Fruit fly (Drosophila melanogaster): Measurements from ENCODE around the gene CG9775.

Gene CG9775

DNA sequence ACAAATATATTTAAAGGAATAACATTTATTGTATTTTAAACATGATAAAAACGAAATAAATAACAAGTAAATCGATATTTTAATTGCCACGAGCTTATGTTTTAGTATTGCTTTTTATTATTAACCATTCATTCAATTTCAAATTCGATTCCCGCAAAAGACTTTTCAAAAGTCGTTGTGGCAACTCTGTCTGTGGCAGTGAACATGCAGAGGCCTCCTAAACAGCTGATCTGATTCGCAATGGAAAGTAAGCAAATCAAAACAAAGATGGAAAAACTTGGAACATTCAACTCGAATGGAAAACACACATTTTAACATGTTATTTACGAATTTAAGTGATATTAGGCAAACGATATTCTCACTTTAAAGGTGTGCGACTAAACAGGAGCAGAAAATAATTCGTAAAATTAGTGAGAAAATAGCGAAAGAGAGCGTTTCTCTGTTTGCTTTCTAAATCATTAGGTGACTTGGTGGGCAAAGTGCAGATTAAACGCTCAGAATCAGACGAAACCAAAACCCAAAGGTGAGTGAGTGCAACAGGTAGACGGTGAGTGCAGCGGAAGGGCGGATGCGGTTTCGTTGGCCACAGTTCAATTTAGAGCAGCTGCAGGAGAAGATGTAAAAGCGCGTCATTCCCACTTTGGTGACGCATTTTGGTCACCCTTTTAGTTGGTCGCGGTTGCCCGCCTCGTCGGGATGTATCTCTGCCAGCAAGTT, 13.1 kb upstream of the CG9775 start, which contains the start of gene spartin:
TSS of gene spartin (plus strand) at position 244 of the 717 bp plus-strand sequence.
- TF ChIP-seq toe (GFP tag; optimal IDR thresholded peaks at IDR 0.05) (peak; percentile 52), pad (GFP tag; optimal IDR thresholded peaks at IDR 0.05) (no peak), cic (GFP tag; optimal IDR thresholded peaks at IDR 0.05) (peak; percentile 45), Crg-1 (GFP tag; optimal IDR thresholded peaks at IDR 0.05) (no peak), CG7045 (GFP tag; optimal IDR thresholded peaks at IDR 0.05) (no peak), cnc (optimal IDR thresholded peaks at IDR 0.05) (no peak), Hr96 (GFP tag; optimal IDR thresholded peaks at IDR 0.05) (no peak), Mnt (GFP tag; optimal IDR thresholded peaks at IDR 0.05) (peak; percentile 37), CG33017 (tag; optimal IDR thresholded peaks at IDR 0.05) (peak; percentile 42), CG12768 (GFP tag; optimal IDR thresholded peaks at IDR 0.05) (peak; percentile 90), CG14711 (tag; optimal IDR thresholded peaks at IDR 0.05) (peak; percentile 98), Clk (GFP tag; optimal IDR thresholded peaks at IDR 0.05) (no peak), tj (GFP tag; optimal IDR thresholded peaks at IDR 0.05) (no peak), CG1620 (GFP tag; optimal IDR thresholded peaks at IDR 0.05) (peak; percentile 41), ovo (GFP tag; optimal IDR thresholded peaks at IDR 0.05) (no peak), CG11617 (GFP tag; optimal IDR thresholded peaks at IDR 0.05) (peak; percentile 56), bab1 (GFP tag; optimal IDR thresholded peaks at IDR 0.05) (peak; percentile 37), CG7101 (tag; optimal IDR thresholded peaks at IDR 0.05) (peak; percentile 25), CG5204 (GFP tag; optimal IDR thresholded peaks at IDR 0.05) (no peak), kay (GFP tag; ENCODE audit: borderline replicate concordance) (peak; percentile 97)

DNA sequence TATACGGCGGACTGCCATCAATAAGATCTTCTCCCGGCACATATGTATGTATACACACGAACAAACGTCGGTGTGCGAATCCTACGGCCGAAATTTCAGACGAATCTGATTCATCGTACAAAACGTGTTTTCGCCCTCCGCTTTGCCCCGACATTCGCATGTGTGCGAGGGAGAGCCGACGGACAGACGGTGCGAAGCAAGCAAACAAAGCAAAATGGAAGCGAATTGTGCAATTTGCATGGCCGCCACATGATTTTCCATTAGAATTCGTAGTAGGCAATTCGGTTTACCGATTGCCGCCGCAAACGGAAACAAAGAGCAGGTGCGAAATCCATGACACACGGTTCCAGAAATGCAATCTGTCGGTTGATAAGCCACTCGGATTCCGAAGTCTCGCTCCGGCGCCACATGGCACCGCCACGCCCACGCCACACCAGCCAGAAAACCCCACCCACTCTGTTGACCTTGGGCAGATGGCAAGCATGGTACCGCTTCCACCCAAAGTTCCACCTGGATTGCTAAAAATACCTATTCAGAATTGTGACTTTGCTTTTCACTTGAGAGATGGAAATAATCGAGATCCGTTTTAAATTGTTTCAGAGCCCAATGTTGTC, 8.3 kb upstream of the CG9775 start:
- TF ChIP-seq Clk (GFP tag; optimal IDR thresholded peaks at IDR 0.05) (no peak), CG12768 (GFP tag; optimal IDR thresholded peaks at IDR 0.05) (no peak), CG11617 (GFP tag; optimal IDR thresholded peaks at IDR 0.05) (no peak), CG14711 (tag; optimal IDR thresholded peaks at IDR 0.05) (no peak), bab1 (GFP tag; optimal IDR thresholded peaks at IDR 0.05) (no peak), cic (GFP tag; optimal IDR thresholded peaks at IDR 0.05) (peak; percentile 40), ovo (GFP tag; optimal IDR thresholded peaks at IDR 0.05) (no peak), CG7045 (GFP tag; optimal IDR thresholded peaks at IDR 0.05) (no peak), pad (GFP tag; optimal IDR thresholded peaks at IDR 0.05) (no peak), toe (GFP tag; optimal IDR thresholded peaks at IDR 0.05) (no peak), CG33017 (tag; optimal IDR thresholded peaks at IDR 0.05) (no peak), Mnt (GFP tag; optimal IDR thresholded peaks at IDR 0.05) (peak; percentile 86), Hr96 (GFP tag; optimal IDR thresholded peaks at IDR 0.05) (no peak), CG7101 (tag; optimal IDR thresholded peaks at IDR 0.05) (no peak), CG5204 (GFP tag; optimal IDR thresholded peaks at IDR 0.05) (no peak), Crg-1 (GFP tag; optimal IDR thresholded peaks at IDR 0.05) (no peak), kay (GFP tag; ENCODE audit: borderline replicate concordance) (peak; percentile 40), tj (GFP tag; optimal IDR thresholded peaks at IDR 0.05) (peak; percentile 5), CG1620 (GFP tag; optimal IDR thresholded peaks at IDR 0.05) (no peak), cnc (optimal IDR thresholded peaks at IDR 0.05) (no peak)

DNA sequence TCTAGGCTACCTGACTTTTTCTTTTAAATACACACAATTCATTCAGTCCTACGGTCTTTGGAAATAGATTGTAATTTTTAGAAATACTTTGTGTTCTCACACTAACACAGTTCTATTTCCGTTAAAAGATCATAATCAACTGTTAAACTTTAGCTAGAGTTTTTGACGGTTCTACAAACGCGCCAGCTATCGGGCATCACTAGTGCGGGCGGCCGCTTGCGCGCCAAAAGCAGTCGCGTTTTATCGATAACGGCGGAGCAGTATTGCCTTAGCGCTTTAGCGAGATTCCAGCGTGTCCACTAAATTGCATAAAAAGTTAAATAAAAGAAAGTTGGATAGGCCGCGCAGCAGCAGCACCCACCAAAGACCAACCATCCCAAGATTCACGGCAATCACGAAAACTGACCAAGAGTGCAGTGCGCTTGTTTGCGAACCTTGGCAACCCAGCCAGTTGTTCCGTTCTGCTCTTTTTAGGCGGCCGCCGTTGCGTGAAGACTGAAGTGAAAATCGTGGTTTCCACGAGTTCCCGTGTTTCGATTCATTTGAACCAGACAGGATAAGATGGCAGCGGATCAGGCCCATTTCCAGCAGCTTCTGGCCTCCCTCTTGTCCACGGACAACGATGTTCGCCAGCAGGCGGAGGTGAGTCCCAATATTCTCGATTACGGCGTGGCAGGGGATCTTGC, 7.6 kb upstream of the CG9775 start, which contains the start of gene Karybeta3:
TSS of gene Karybeta3 (plus strand) at position 51 of the 686 bp plus-strand sequence.
- peak; percentile 86 for TF ChIP-seq Hr96 (GFP tag; optimal IDR thresholded peaks at IDR 0.05)
- peak; percentile 87 for TF ChIP-seq CG12768 (GFP tag; optimal IDR thresholded peaks at IDR 0.05)
- TF ChIP-seq tj (GFP tag; optimal IDR thresholded peaks at IDR 0.05) = peak; percentile 57
- TF ChIP-seq Crg-1 (GFP tag; optimal IDR thresholded peaks at IDR 0.05) = peak; percentile 83
- TF ChIP-seq CG33017 (tag; optimal IDR thresholded peaks at IDR 0.05) = peak; percentile 80
- peak; percentile 99 for TF ChIP-seq CG14711 (tag; optimal IDR thresholded peaks at IDR 0.05)
- TF ChIP-seq CG7045 (GFP tag; optimal IDR thresholded peaks at IDR 0.05) = peak; percentile 68
- TF ChIP-seq CG11617 (GFP tag; optimal IDR thresholded peaks at IDR 0.05) = peak; percentile 91
- peak; percentile 75 for TF ChIP-seq bab1 (GFP tag; optimal IDR thresholded peaks at IDR 0.05)
- TF ChIP-seq Mnt (GFP tag; optimal IDR thresholded peaks at IDR 0.05) = peak; percentile 86
- peak; percentile 83 for TF ChIP-seq toe (GFP tag; optimal IDR thresholded peaks at IDR 0.05)
- no peak for TF ChIP-seq cnc (optimal IDR thresholded peaks at IDR 0.05)
- TF ChIP-seq pad (GFP tag; optimal IDR thresholded peaks at IDR 0.05) = peak; percentile 24
- TF ChIP-seq CG5204 (GFP tag; optimal IDR thresholded peaks at IDR 0.05) = peak; percentile 78
- peak; percentile 76 for TF ChIP-seq ovo (GFP tag; optimal IDR thresholded peaks at IDR 0.05)
- TF ChIP-seq cic (GFP tag; optimal IDR thresholded peaks at IDR 0.05) = peak; percentile 35
- no peak for TF ChIP-seq Clk (GFP tag; optimal IDR thresholded peaks at IDR 0.05)
- no peak for TF ChIP-seq kay (GFP tag; ENCODE audit: borderline replicate concordance)
- TF ChIP-seq CG7101 (tag; optimal IDR thresholded peaks at IDR 0.05) = peak; percentile 79
- peak; percentile 81 for TF ChIP-seq CG1620 (GFP tag; optimal IDR thresholded peaks at IDR 0.05)

DNA sequence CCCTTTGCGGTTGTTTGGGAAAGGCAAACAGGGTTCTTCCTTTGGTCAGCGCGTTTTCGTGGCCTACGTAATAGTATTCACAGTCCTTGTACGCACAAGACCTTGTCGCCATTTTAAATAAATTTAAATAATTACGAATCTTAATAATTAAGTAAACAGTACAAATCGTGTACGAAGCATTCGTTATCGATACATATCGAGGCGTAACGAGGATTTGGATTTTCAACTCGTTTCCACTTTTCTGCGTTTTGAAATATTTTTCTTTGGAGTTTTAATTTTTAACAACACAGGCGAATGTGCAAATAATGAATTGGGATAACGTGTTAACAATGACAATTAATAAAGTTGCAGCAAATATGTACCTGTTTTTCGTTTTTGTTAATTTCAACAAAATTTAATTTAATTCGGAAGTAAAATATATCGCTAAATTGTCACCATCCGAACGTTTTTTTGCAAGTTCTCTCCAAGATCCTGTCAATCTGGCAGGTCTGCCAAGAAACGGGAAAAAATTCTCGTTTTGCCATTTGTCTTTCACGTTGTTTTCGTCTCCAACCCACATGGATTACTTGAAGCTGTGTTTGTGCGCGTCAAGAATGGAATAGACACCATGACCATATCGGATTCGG, 3.9 kb upstream of the CG9775 start, which contains the start of the genes Dlip2 and rpk:
TSS of gene Dlip2 (minus strand) at position 199 of the 626 bp plus-strand sequence.
TSS of gene rpk (plus strand) at position 525 of the 626 bp plus-strand sequence.
- no peak for TF ChIP-seq CG14711 (tag; optimal IDR thresholded peaks at IDR 0.05)
- no peak for TF ChIP-seq toe (GFP tag; optimal IDR thresholded peaks at IDR 0.05)
- TF ChIP-seq ovo (GFP tag; optimal IDR thresholded peaks at IDR 0.05) = no peak
- no peak for TF ChIP-seq cic (GFP tag; optimal IDR thresholded peaks at IDR 0.05)
- no peak for TF ChIP-seq CG33017 (tag; optimal IDR thresholded peaks at IDR 0.05)
- no peak for TF ChIP-seq kay (GFP tag; ENCODE audit: borderline replicate concordance)
- TF ChIP-seq CG1620 (GFP tag; optimal IDR thresholded peaks at IDR 0.05) = no peak
